Worm (Caenorhabditis elegans): ENCODE measurements around the gene Y82E9BR.6.

Y82E9BR.6 gene

DNA sequence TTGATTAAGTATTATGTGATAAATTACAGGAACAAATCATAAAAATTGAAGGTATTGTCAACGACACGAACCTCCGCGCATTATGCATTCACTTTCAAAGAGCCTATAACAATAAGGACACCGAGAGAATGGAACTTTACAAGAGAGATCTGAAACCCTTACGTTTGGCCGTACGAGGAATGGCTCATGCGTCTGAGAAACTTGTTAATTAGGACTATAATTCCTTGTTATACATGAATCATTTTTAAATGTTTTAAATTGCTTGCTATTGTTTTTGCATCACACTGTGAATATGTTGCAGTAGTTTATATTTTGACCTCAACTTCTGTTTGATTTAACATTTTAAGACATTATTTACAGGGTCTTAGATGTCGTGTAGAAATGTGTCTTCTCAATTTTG lies 22.1 kb downstream of the Y82E9BR.6 start, which contains the start of gene pals-18 (continued):
- TF ChIP-seq snpc-1.2 (GFP tag; IDR thresholded peaks at IDR 0.05) = no peak
- TF ChIP-seq dmd-9 (GFP tag; IDR thresholded peaks at IDR 0.05) = no peak

DNA sequence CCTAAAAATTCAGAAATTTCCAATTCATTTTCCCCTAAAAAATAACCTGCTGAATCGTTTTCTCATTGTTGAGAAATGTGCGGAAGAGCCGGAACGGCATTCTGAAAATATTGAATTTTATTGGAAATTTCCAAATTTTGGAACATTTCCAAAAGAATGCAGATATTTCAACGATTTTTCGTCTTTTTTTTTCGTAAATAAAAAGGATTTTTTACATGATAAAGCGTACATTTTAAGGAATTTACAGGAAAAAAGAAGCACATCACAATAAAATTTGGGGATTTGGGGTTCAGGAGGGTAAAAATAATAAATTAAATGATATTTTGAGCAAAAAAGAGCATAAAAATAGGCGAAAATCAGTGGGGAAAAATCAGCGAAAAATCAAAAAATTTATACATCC lies 28.1 kb downstream of the Y82E9BR.6 start, which contains the start of gene Y82E9BR.22:
TSS of gene Y82E9BR.22 (minus strand) at position 101 of the 400 bp plus-strand sequence.
- TF ChIP-seq hmg-1.1 (GFP tag; IDR thresholded peaks at IDR 0.05) (no peak), dmd-9 (GFP tag; IDR thresholded peaks at IDR 0.05) (no peak), mep-1 (tag; optimal IDR thresholded peaks at IDR 0.05) (no peak), dve-1 (tag; optimal IDR thresholded peaks at IDR 0.05; ENCODE audit: insufficient read depth) (no peak), ceh-82 (tag; optimal IDR thresholded peaks at IDR 0.05) (no peak), F44E2.7 (GFP tag; IDR thresholded peaks at IDR 0.05) (no peak), hlh-30 (tag; optimal IDR thresholded peaks at IDR 0.05; ENCODE audit: insufficient read depth) (no peak), egl-43 (GFP tag; IDR thresholded peaks at IDR 0.05) (no peak)

DNA sequence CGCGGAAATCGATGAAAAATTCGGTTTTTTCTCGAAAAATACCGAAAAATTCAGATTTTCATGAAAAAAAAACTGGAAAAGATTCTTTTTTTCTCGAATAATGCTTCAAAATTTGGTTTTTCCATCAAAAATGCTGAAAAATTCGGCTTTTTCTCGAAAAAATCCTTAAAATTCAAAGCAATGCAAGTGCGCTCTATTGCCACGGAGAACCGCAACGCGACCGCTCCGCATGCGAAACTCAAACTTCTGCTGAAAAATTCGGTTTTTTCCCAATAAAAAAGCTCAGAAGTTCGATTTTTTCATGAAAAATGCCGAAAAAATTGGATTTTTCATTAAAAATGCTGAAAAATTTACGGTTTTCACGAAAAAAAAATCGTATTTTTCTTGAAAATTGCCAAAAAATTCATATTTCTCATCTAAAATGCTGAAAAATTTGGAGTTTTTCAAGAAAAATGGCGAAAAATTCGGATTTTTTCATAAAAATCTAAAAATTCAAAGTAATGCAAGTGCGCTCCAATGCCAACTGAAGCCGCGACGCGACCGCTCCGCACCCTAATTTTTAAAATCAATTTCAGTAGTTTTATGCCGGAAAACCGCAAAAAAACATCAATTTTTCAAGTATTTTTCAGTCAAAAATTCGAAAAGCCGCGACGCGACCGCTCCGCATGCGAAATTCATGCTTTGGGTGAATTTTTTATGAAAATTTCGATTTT lies 32.3 kb downstream of the Y82E9BR.6 start:
- TF ChIP-seq lir-3 (tag; optimal IDR thresholded peaks at IDR 0.05) = no peak
- no peak for TF ChIP-seq zip-11 (GFP tag; IDR thresholded peaks at IDR 0.05)
- no peak for TF ChIP-seq ces-1 (GFP tag; optimal IDR thresholded peaks at IDR 0.05)
- TF ChIP-seq D1046.2 (GFP tag; IDR thresholded peaks at IDR 0.05) = no peak
- peak; percentile 83 for TF ChIP-seq lin-38 (GFP tag; IDR thresholded peaks at IDR 0.05)
- TF ChIP-seq snpc-1.2 (GFP tag; IDR thresholded peaks at IDR 0.05) = no peak
- TF ChIP-seq mep-1 (tag; optimal IDR thresholded peaks at IDR 0.05) = no peak
- no peak for TF ChIP-seq nhr-11 (tag; optimal IDR thresholded peaks at IDR 0.05)
- peak; percentile 6 for TF ChIP-seq F49E8.2 (tag; optimal IDR thresholded peaks at IDR 0.05; ENCODE audit: borderline replicate concordance)
- TF ChIP-seq jun-1 (tag; optimal IDR thresholded peaks at IDR 0.05) = no peak
- no peak for TF ChIP-seq nhr-102 (tag; optimal IDR thresholded peaks at IDR 0.05)

DNA sequence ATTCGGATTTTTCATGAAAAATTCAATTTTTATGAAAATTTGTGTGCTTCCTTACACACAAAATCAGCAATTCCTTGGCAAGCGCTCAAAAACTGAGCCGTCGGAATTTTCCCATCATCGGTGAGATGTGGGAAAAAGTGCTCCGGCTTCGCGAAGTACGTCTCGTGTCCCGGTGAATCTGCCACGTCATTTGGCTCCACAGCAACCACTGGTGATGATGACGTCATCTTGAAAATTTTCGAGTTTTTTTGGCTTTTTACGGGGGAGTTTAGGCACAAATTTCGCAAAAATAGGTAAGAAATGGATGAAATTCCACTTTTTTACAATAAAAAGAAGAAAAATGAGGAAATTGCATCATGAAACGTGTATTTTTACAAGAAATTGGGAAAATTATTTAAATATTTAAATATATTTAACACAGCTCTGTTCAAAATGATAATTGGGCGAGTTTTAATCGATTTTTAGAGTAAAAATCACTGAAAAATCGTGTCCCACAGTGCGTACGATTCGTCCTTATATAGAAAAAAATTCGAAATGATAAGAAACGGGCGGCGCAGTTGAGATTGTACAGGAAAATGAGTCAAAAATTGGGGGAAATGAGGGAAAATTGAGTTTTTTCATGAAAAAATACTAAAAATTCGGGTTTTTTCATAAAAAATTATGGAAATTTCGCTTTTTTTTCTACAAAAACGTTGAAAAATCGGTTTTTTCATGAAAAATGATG lies 33.0 kb downstream of the Y82E9BR.6 start, which contains the start of gene Y82E9BR.14:
TSS of gene Y82E9BR.14 (minus strand) at position 227 of the 724 bp plus-strand sequence.
- peak; percentile 66 for TF ChIP-seq pqm-1 (tag; optimal IDR thresholded peaks at IDR 0.05)
- no peak for TF ChIP-seq nhr-237 (tag; optimal IDR thresholded peaks at IDR 0.05)
- no peak for TF ChIP-seq daf-8 (GFP tag; IDR thresholded peaks at IDR 0.05)
- no peak for TF ChIP-seq ztf-11 (tag; optimal IDR thresholded peaks at IDR 0.05)
- TF ChIP-seq T26A8.4 (GFP tag; IDR thresholded peaks at IDR 0.05) = no peak
- TF ChIP-seq ZK546.5 (tag; optimal IDR thresholded peaks at IDR 0.05) = no peak
- TF ChIP-seq attf-4 (tag; optimal IDR thresholded peaks at IDR 0.05) = no peak
- no peak; the same call in 1 of the 2 replicates for TF ChIP-seq arid-1 (GFP tag; conservative IDR thresholded peaks at IDR 0.05)
- TF ChIP-seq lin-13 (GFP tag; optimal IDR thresholded peaks at IDR 0.05) = no peak
- TF ChIP-seq nhr-25 (tag; optimal IDR thresholded peaks at IDR 0.05; ENCODE audit: borderline replicate concordance, insufficient read depth) = no peak
- TF ChIP-seq ces-1 (GFP tag; optimal IDR thresholded peaks at IDR 0.05) = no peak
- TF ChIP-seq lin-15B (tag; optimal IDR thresholded peaks at IDR 0.05) = no peak
- TF ChIP-seq php-3 (GFP tag; IDR thresholded peaks at IDR 0.05) = no peak
- no peak for TF ChIP-seq saeg-2 (GFP tag; IDR thresholded peaks at IDR 0.05)
- no peak for TF ChIP-seq lsy-2 (tag; optimal IDR thresholded peaks at IDR 0.05)
- no peak for TF ChIP-seq lin-39 (tag; optimal IDR thresholded peaks at IDR 0.05)
- no peak for TF ChIP-seq hif-1 (tag; optimal IDR thresholded peaks at IDR 0.05)
- no peak for TF ChIP-seq ceh-62 (tag; optimal IDR thresholded peaks at IDR 0.05)
- no peak for TF ChIP-seq unc-62 (GFP tag; optimal IDR thresholded peaks at IDR 0.05 in 1 of 2)
- TF ChIP-seq unc-62 (tag; optimal IDR thresholded peaks at IDR 0.05) = no peak
- TF ChIP-seq nhr-111 (GFP tag; optimal IDR thresholded peaks at IDR 0.05) = no peak
- peak; percentile 14 for TF ChIP-seq T20F7.1 (GFP tag; optimal IDR thresholded peaks at IDR 0.05)
- TF ChIP-seq zip-11 (GFP tag; IDR thresholded peaks at IDR 0.05) = no peak
- peak; percentile 13 for TF ChIP-seq ama-1 (optimal IDR thresholded peaks at IDR 0.05)
- TF ChIP-seq fkh-10 (GFP tag; optimal IDR thresholded peaks at IDR 0.05) = no peak
- TF ChIP-seq madf-5 (GFP tag; IDR thresholded peaks at IDR 0.05) = no peak
- no peak for TF ChIP-seq daf-16 (GFP tag; optimal IDR thresholded peaks at IDR 0.05)
- peak; percentile 18 for TF ChIP-seq daf-16 (tag; optimal IDR thresholded peaks at IDR 0.05)
- TF ChIP-seq nhr-6 (tag; optimal IDR thresholded peaks at IDR 0.05) = no peak
